Fruit fly (Drosophila melanogaster): ENCODE results near the gene CG31789.

CG31789 gene

DNA sequence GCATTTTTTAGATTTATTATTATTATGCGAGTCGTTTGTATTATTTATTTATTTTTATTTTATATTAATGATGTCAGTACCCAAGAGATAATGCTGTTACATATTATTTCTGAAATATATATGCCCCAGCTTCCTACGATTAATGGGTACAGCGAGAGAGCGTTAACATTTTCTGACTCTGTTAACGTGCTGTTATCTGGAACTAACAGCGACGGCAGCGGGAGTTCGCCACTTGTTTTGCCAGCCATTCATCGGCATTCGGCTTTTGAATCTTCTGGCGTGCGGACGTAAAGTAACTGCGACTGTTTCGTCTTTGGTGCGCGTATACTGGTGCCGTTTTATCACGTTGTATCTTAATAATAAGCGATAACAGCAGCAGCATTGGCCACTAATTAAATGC is 11.3 kb downstream of the CG31789 start, which contains the start of gene MESR3 (continued):
- peak; percentile 64 for TF ChIP-seq caup (GFP tag; optimal IDR thresholded peaks at IDR 0.05; ENCODE audit: severe bottlenecking)
- TF ChIP-seq Stat92E (GFP tag; optimal IDR thresholded peaks at IDR 0.05), result peak in 1 of 3 experiments; percentile 68
- TF ChIP-seq Nf-YA (GFP tag; IDR thresholded peaks at IDR 0.05), result peak; percentile 38; the same call in 1 of the 2 replicates
- no peak for TF ChIP-seq CG3065 (GFP tag; optimal IDR thresholded peaks at IDR 0.05)
- TF ChIP-seq Bteb2 (GFP tag; optimal IDR thresholded peaks at IDR 0.05), result no peak
- TF ChIP-seq CG12219 (GFP tag; optimal IDR thresholded peaks at IDR 0.05), result no peak
- TF ChIP-seq zfh1 (GFP tag; IDR thresholded peaks at IDR 0.05), result peak; percentile 19; the same call in 1 of the 3 replicates
- TF ChIP-seq crc (GFP tag; optimal IDR thresholded peaks at IDR 0.05), result no peak
- peak; percentile 45 for TF ChIP-seq CG31365 (tag; optimal IDR thresholded peaks at IDR 0.05)
- TF ChIP-seq lola (GFP tag; optimal IDR thresholded peaks at IDR 0.05), result peak in 1 of 3 experiments; percentile 26
- peak; percentile 76 for TF ChIP-seq CG12071 (GFP tag; optimal IDR thresholded peaks at IDR 0.05)
- TF ChIP-seq pros (GFP tag; optimal IDR thresholded peaks at IDR 0.05), result no peak
- TF ChIP-seq CG2199 (GFP tag; IDR thresholded peaks at IDR 0.05), result peak; percentile 78
- peak; percentile 33; the same call in 1 of the 2 replicates for TF ChIP-seq cas (GFP tag; IDR thresholded peaks at IDR 0.05)
- peak; percentile 11 for TF ChIP-seq HLH54F (GFP tag; optimal IDR thresholded peaks at IDR 0.05)
- TF ChIP-seq ash1 (GFP tag; optimal IDR thresholded peaks at IDR 0.05), result peak; percentile 72
- TF ChIP-seq tup (GFP tag; optimal IDR thresholded peaks at IDR 0.05), result no peak
- no peak for TF ChIP-seq pum (GFP tag; optimal IDR thresholded peaks at IDR 0.05)
- TF ChIP-seq CG4282 (GFP tag; optimal IDR thresholded peaks at IDR 0.05), result no peak
- TF ChIP-seq sd (tag; optimal IDR thresholded peaks at IDR 0.05), result no peak
- no peak for TF ChIP-seq CG7745 (tag; optimal IDR thresholded peaks at IDR 0.05)
- peak; percentile 16 for TF ChIP-seq Dad (GFP tag; optimal IDR thresholded peaks at IDR 0.05)
- peak; percentile 53 for TF ChIP-seq CG8281 (tag; optimal IDR thresholded peaks at IDR 0.05)
- no peak for TF ChIP-seq Lim3 (GFP tag; IDR thresholded peaks at IDR 0.05)
- TF ChIP-seq CG8089 (GFP tag; optimal IDR thresholded peaks at IDR 0.05), result no peak
- no peak for TF ChIP-seq unc-4 (GFP tag; IDR thresholded peaks at IDR 0.05; ENCODE audit: partially characterized antibody)
- peak; percentile 26; the same call in 1 of the 2 replicates for TF ChIP-seq CG10321 (GFP tag; IDR thresholded peaks at IDR 0.05)
- no peak for TF ChIP-seq TFAM (GFP tag; optimal IDR thresholded peaks at IDR 0.05)

DNA sequence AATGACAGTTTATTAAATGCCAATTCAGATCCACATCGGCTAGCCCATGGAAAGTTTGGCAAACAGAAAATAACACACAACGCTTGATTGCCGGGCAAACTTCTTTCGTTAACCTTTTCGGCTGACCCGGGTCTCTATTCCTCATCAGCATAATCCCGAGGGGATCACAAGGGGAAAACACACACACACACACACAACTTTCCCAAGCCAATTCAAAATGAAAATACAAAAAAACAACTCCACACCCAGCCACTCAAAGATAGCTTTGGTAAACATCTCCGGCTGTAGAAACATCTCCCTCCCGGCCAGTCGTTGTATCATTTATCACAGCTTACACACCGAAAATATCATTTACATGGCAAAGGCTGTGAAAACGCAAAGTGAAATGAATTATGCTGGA is 14.4 kb downstream of the CG31789 start:
- TF ChIP-seq CG30020 (tag; optimal IDR thresholded peaks at IDR 0.05), result no peak
- TF ChIP-seq oc (tag; optimal IDR thresholded peaks at IDR 0.05), result peak; percentile 76
- TF ChIP-seq CG14860 (GFP tag; IDR thresholded peaks at IDR 0.05; ENCODE audit: partially characterized antibody), result no peak
- no peak for TF ChIP-seq CG10321 (GFP tag; IDR thresholded peaks at IDR 0.05)
- TF ChIP-seq vvl (GFP tag; IDR thresholded peaks at IDR 0.05), result peak; percentile 56; the same call in 1 of the 2 replicates
- no peak for TF ChIP-seq tup (GFP tag; optimal IDR thresholded peaks at IDR 0.05)
- TF ChIP-seq CG13894 (tag; optimal IDR thresholded peaks at IDR 0.05), result peak; percentile 0
- TF ChIP-seq CG4707 (GFP tag; optimal IDR thresholded peaks at IDR 0.05), result no peak
- 0 out of 2 replicates have a peak, but pooled peaks have one; percentile 11 for TF ChIP-seq Xrp1 (GFP tag; IDR thresholded peaks at IDR 0.05)
- TF ChIP-seq tll (GFP tag; optimal IDR thresholded peaks at IDR 0.05), result no peak
- TF ChIP-seq lilli (GFP tag; optimal IDR thresholded peaks at IDR 0.05), result no peak
- TF ChIP-seq CG4282 (GFP tag; optimal IDR thresholded peaks at IDR 0.05), result no peak
- TF ChIP-seq peb (GFP tag; IDR thresholded peaks at IDR 0.05), result no peak
- 0 out of 3 replicates have a peak, but pooled peaks have one; percentile 21 for TF ChIP-seq otp (GFP tag; IDR thresholded peaks at IDR 0.05)
- TF ChIP-seq cg (GFP tag; optimal IDR thresholded peaks at IDR 0.05), result peak; percentile 19
- no peak for TF ChIP-seq al (GFP tag; IDR thresholded peaks at IDR 0.05)
- no peak for TF ChIP-seq dysf (GFP tag; IDR thresholded peaks at IDR 0.05)
- no peak for TF ChIP-seq CG12236 (GFP tag; optimal IDR thresholded peaks at IDR 0.05)
- TF ChIP-seq Hr78 (GFP tag; optimal IDR thresholded peaks at IDR 0.05), result peak in 1 of 2 experiments; percentile 54
- TF ChIP-seq dan (GFP tag; IDR thresholded peaks at IDR 0.05), result no peak
- TF ChIP-seq Nf-YA (GFP tag; IDR thresholded peaks at IDR 0.05), result no peak
- no peak for TF ChIP-seq sisA (GFP tag; IDR thresholded peaks at IDR 0.05)
- no peak for TF ChIP-seq lov (optimal IDR thresholded peaks at IDR 0.05)
- no peak for TF ChIP-seq lov (GFP tag; IDR thresholded peaks at IDR 0.05)
- no peak for TF ChIP-seq z (GFP tag; IDR thresholded peaks at IDR 0.05)
- peak; percentile 19 for TF ChIP-seq CG10431 (GFP tag; optimal IDR thresholded peaks at IDR 0.05)
